Worm (Caenorhabditis elegans): Measurements from ENCODE around the gene grsp-2.
A peak's percentile ranks its signal among the peaks of the same experiment; 100 is the strongest.

The grsp-2 gene

ce11 chrIV:8867562-8867961 is 51.4 kb downstream of the grsp-2 start:
- TF ChIP-seq lin-35 (GFP tag; optimal IDR thresholded peaks at IDR 0.05) (peak in 1 of 2 experiments; percentile 63), blmp-1 (tag; optimal IDR thresholded peaks at IDR 0.05) (peak; percentile 11), dsc-1 (tag; optimal IDR thresholded peaks at IDR 0.05) (no peak), nhr-20 (tag; optimal IDR thresholded peaks at IDR 0.05) (peak; percentile 4), Y116A8C.19 (tag; optimal IDR thresholded peaks at IDR 0.05; ENCODE audit: borderline replicate concordance) (no peak), efl-1 (optimal IDR thresholded peaks at IDR 0.05) (no peak), efl-1 (GFP tag; optimal IDR thresholded peaks at IDR 0.05 in 1 of 2) (peak in 1 of 2 experiments; percentile 63), elt-3 (tag; optimal IDR thresholded peaks at IDR 0.05) (peak in 1 of 6 experiments; percentile 61)

All from whole organism, L1 larva.